Worm (Caenorhabditis elegans): ENCODE data around the gene K02E10.6.

DNA sequence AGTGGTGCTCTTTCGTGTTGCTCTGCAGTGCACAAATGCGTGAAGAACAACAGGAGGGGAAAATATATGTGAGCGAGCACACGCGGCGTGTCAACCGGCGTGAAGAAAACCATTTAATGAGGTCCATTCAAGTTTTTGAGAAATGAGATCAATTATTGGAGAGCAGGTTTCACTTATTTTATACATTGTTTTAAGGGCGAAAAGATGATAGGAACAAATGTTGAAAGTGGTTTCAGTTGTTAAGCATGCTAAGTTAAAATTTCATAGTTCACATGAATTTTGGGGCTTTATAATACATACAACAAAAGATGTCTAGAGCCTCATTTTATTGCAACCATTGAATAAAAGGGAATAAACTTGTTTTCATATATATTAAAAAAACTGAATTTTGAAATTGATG, 3.7 kb downstream of the K02E10.6 start, which contains the start of gene K02E10.5:
- no peak for TF ChIP-seq W03F9.2 (tag; optimal IDR thresholded peaks at IDR 0.05)
- no peak for TF ChIP-seq him-1 (tag; optimal IDR thresholded peaks at IDR 0.05)
- TF ChIP-seq dao-5 (tag; optimal IDR thresholded peaks at IDR 0.05) = no peak
